Worm (Caenorhabditis elegans): Measurements from ENCODE around the gene npr-24.

ce11 chrX:17527377-17527776 lies 40.7 kb upstream of the npr-24 start:
- TF ChIP-seq ceh-39 (tag; optimal IDR thresholded peaks at IDR 0.05) (no peak), unc-120 (tag; optimal IDR thresholded peaks at IDR 0.05; ENCODE audit: poor library complexity, severe bottlenecking) (no peak), nhr-237 (tag; optimal IDR thresholded peaks at IDR 0.05) (no peak), mep-1 (tag; optimal IDR thresholded peaks at IDR 0.05) (no peak), pha-4 (tag; optimal IDR thresholded peaks at IDR 0.05) (no peak)
